Fruit fly (Drosophila melanogaster): ENCODE data around the gene Dci.

Gene Dci

dm6 chr3L:851061-851460, at the start of gene Dci (continued):
- TF ChIP-seq Hmr (GFP tag; optimal IDR thresholded peaks at IDR 0.05) (peak; percentile 64), Dp (GFP tag; optimal IDR thresholded peaks at IDR 0.05) (peak; percentile 87), ase (GFP tag; IDR thresholded peaks at IDR 0.05) (peak; percentile 62), Deaf1 (tag; optimal IDR thresholded peaks at IDR 0.05) (no peak), Hr3 (GFP tag; optimal IDR thresholded peaks at IDR 0.05) (peak; percentile 76), twi (tag; optimal IDR thresholded peaks at IDR 0.05) (no peak), CG11093 (GFP tag; IDR thresholded peaks at IDR 0.05) (peak; percentile 69; the same call in 2 of the 3 replicates), Blimp-1 (GFP tag; optimal IDR thresholded peaks at IDR 0.05) (no peak), HLH54F (GFP tag; optimal IDR thresholded peaks at IDR 0.05) (peak; percentile 76), CG10959 (GFP tag; IDR thresholded peaks at IDR 0.05) (peak; percentile 47; the same call in 1 of the 2 replicates), CG2120 (GFP tag; optimal IDR thresholded peaks at IDR 0.05) (peak; percentile 83), Dip3 (GFP tag; optimal IDR thresholded peaks at IDR 0.05) (peak; percentile 68), CG13123 (GFP tag; optimal IDR thresholded peaks at IDR 0.05) (no peak), CG4404 (GFP tag; IDR thresholded peaks at IDR 0.05) (no peak), CG12155 (GFP tag; optimal IDR thresholded peaks at IDR 0.05) (peak; percentile 72), Hsf (GFP tag; optimal IDR thresholded peaks at IDR 0.05) (peak; percentile 84), CG4328 (GFP tag; optimal IDR thresholded peaks at IDR 0.05) (no peak), CG6654 (GFP tag; optimal IDR thresholded peaks at IDR 0.05) (no peak), CG34422 (GFP tag; IDR thresholded peaks at IDR 0.05) (peak; percentile 91), ap (GFP tag; IDR thresholded peaks at IDR 0.05) (peak; percentile 58), sens (GFP tag) (peak; percentile 97), Sox102F (GFP tag; optimal IDR thresholded peaks at IDR 0.05) (peak; percentile 75), CG33213 (GFP tag; optimal IDR thresholded peaks at IDR 0.05) (peak; percentile 55), E2f1 (GFP tag; IDR thresholded peaks at IDR 0.05) (peak; percentile 68), Bdp1 (GFP tag; optimal IDR thresholded peaks at IDR 0.05) (peak; percentile 55), CG10543 (GFP tag; optimal IDR thresholded peaks at IDR 0.05) (no peak), Lim3 (GFP tag; IDR thresholded peaks at IDR 0.05) (no peak), eve (GFP tag; optimal IDR thresholded peaks at IDR 0.05) (no peak), CoRest (tag; optimal IDR thresholded peaks at IDR 0.05) (peak; percentile 84), CG3281 (GFP tag; optimal IDR thresholded peaks at IDR 0.05) (peak; percentile 41)

- no peak for TF ChIP-seq B-H1 (GFP tag; IDR thresholded peaks at IDR 0.05)
- no peak for TF ChIP-seq dan (GFP tag; IDR thresholded peaks at IDR 0.05)
- TF ChIP-seq gcm2 (GFP tag; optimal IDR thresholded peaks at IDR 0.05) = no peak
- TF ChIP-seq NK7.1 (GFP tag; optimal IDR thresholded peaks at IDR 0.05) = no peak
- no peak for TF ChIP-seq CG2199 (GFP tag; IDR thresholded peaks at IDR 0.05)
- no peak for TF ChIP-seq jumu (GFP tag; optimal IDR thresholded peaks at IDR 0.05)
- no peak for TF ChIP-seq CG3281 (GFP tag; optimal IDR thresholded peaks at IDR 0.05)
- no peak for TF ChIP-seq bab2 (GFP tag; optimal IDR thresholded peaks at IDR 0.05)
- TF ChIP-seq chif (GFP tag; optimal IDR thresholded peaks at IDR 0.05) = no peak
- TF ChIP-seq Hand (GFP tag; optimal IDR thresholded peaks at IDR 0.05) = no peak
- TF ChIP-seq gcm (GFP tag; optimal IDR thresholded peaks at IDR 0.05) = no peak
- no peak for TF ChIP-seq NFAT (GFP tag; IDR thresholded peaks at IDR 0.05)
- no peak for TF ChIP-seq knrl (GFP tag; IDR thresholded peaks at IDR 0.05; ENCODE audit: partially characterized antibody)
- TF ChIP-seq fd102C (GFP tag; optimal IDR thresholded peaks at IDR 0.05) = no peak
- no peak for TF ChIP-seq Tbp (GFP tag; optimal IDR thresholded peaks at IDR 0.05)
- no peak for TF ChIP-seq CG7271 (tag; optimal IDR thresholded peaks at IDR 0.05)
- no peak for TF ChIP-seq HmgD (GFP tag; optimal IDR thresholded peaks at IDR 0.05)
- TF ChIP-seq CG6254 (GFP tag; optimal IDR thresholded peaks at IDR 0.05) = peak; percentile 19
- no peak for TF ChIP-seq CG17385 (GFP tag; optimal IDR thresholded peaks at IDR 0.05)
- no peak for TF ChIP-seq H2.0 (GFP tag; IDR thresholded peaks at IDR 0.05)
- no peak for TF ChIP-seq Myb (GFP tag; optimal IDR thresholded peaks at IDR 0.05)
- peak; percentile 53 for TF ChIP-seq vvl (GFP tag; IDR thresholded peaks at IDR 0.05)
- TF ChIP-seq aop (GFP tag; IDR thresholded peaks at IDR 0.05) = no peak
- TF ChIP-seq Hey (tag; optimal IDR thresholded peaks at IDR 0.05) = no peak
Measured at dm6 chr3L:801860-802462, 49.2 kb upstream of the Dci start.

Data from whole organism, embryonic.